Fruit fly (Drosophila melanogaster) whole organism, prepupa: ENCODE data around the gene CG5087.

Source experiments
- CG10631 ChIP-seq: fragments of 200-800 bp; sonication (Bioruptor generic); optimal IDR thresholded peaks from 2 replicates; lab custom pipeline; 2016; ENCODE audit warnings: missing biosample characterization, missing genetic modification characterization
- CG10669 ChIP-seq: fragments of 200-800 bp; sonication (Bioruptor generic); optimal IDR thresholded peaks from 3 replicates; lab custom pipeline; 2018; ENCODE audit warnings: missing biosample characterization, mild to moderate bottlenecking, missing genetic modification characterization, moderate library complexity
- CG11294 ChIP-seq: fragments of 200-800 bp; sonication (Bioruptor generic); IDR thresholded peaks from 2 replicates; pipeline ENCODE4 v1.3.6; 2022; ENCODE audit warnings: missing biosample characterization, missing genetic modification characterization
- CG11762 ChIP-seq: fragments of 200-800 bp; sonication (Bioruptor generic); optimal IDR thresholded peaks from 3 replicates; lab custom pipeline; 2016; ENCODE audit warnings: missing biosample characterization, missing genetic modification characterization; ENCODE audit not compliant: insufficient read depth
- CG11902 ChIP-seq: fragments of 200-800 bp; sonication (Bioruptor generic); optimal IDR thresholded peaks from 3 replicates; lab custom pipeline; 2016; ENCODE audit warnings: missing biosample characterization, missing genetic modification characterization
- CG15336 ChIP-seq: fragments of 200-800 bp; sonication (Bioruptor generic); IDR thresholded peaks from 2 replicates; pipeline ENCODE4 v1.3.6; 2022; ENCODE audit warnings: missing biosample characterization, missing genetic modification characterization
- CG1621 ChIP-seq: fragments of 200-800 bp; sonication (Bioruptor generic); optimal IDR thresholded peaks from 3 replicates; lab custom pipeline; 2018; ENCODE audit warnings: missing biosample characterization, mild to moderate bottlenecking, missing genetic modification characterization
- CG3032 ChIP-seq: fragments of 200-800 bp; optimal IDR thresholded peaks from 2 replicates; lab custom pipeline; 2019; ENCODE audit warnings: missing biosample characterization, mild to moderate bottlenecking, missing genetic modification characterization, moderate library complexity
- CG31627 ChIP-seq: fragments of 200-800 bp; sonication (Bioruptor generic); optimal IDR thresholded peaks from 3 replicates; lab custom pipeline; 2016; ENCODE audit warnings: missing biosample characterization, missing genetic modification characterization
- CG32006 ChIP-seq: fragments of 200-800 bp; sonication (Bioruptor generic); optimal IDR thresholded peaks from 3 replicates; lab custom pipeline; 2017; ENCODE audit warnings: missing biosample characterization, mild to moderate bottlenecking, missing genetic modification characterization
- CG3919 ChIP-seq: fragments of 200-800 bp; sonication (Bioruptor generic); optimal IDR thresholded peaks from 3 replicates; lab custom pipeline; 2016; ENCODE audit warnings: missing biosample characterization, missing genetic modification characterization
- CG4318 ChIP-seq: fragments of 200-800 bp; sonication (Bioruptor generic); optimal IDR thresholded peaks from 3 replicates; lab custom pipeline; 2017; ENCODE audit warnings: missing biosample characterization, mild to moderate bottlenecking, missing genetic modification characterization
- CG6163 ChIP-seq: fragments of 200-800 bp; sonication (Bioruptor generic); IDR thresholded peaks from 3 replicates; pipeline ENCODE4 v1.3.6; 2022; ENCODE audit warnings: missing biosample characterization, missing genetic modification characterization
- CG6276 ChIP-seq: fragments of 200-800 bp; sonication (Bioruptor generic); optimal IDR thresholded peaks from 2 replicates; lab custom pipeline; 2017; ENCODE audit warnings: missing biosample characterization, mild to moderate bottlenecking, missing genetic modification characterization
- CG6792 ChIP-seq: fragments of 200-800 bp; sonication (Bioruptor generic); optimal IDR thresholded peaks from 3 replicates; lab custom pipeline; 2016; ENCODE audit warnings: missing biosample characterization, missing genetic modification characterization
- CG6808 ChIP-seq: fragments of 200-800 bp; sonication (Bioruptor generic); optimal IDR thresholded peaks from 3 replicates; lab custom pipeline; 2017; ENCODE audit warnings: missing biosample characterization, missing genetic modification characterization, mild to moderate bottlenecking, moderate library complexity, missing genetic modification reagents
- CG6854 ChIP-seq: fragments of 200-800 bp; sonication (Bioruptor generic); optimal IDR thresholded peaks from 2 replicates; lab custom pipeline; 2017; ENCODE audit warnings: missing biosample characterization, mild to moderate bottlenecking, missing genetic modification characterization
- CG7368 ChIP-seq: fragments of 200-800 bp; sonication (Bioruptor generic); optimal IDR thresholded peaks from 3 replicates; lab custom pipeline; 2016; ENCODE audit warnings: missing biosample characterization, missing genetic modification characterization
- CG8119 ChIP-seq: fragments of 200-800 bp; sonication (Bioruptor generic); IDR thresholded peaks from 3 replicates; pipeline ENCODE4 v1.3.6; 2022; ENCODE audit warnings: missing biosample characterization, missing genetic modification characterization
- CG8632 ChIP-seq: fragments of 200-800 bp; sonication (Bioruptor generic); optimal IDR thresholded peaks from 3 replicates; lab custom pipeline; 2016; ENCODE audit warnings: missing biosample characterization, missing genetic modification characterization
- CG9139 ChIP-seq: fragments of 200-800 bp; sonication (Bioruptor generic); optimal IDR thresholded peaks from 3 replicates; lab custom pipeline; 2017; ENCODE audit warnings: missing biosample characterization, mild to moderate bottlenecking, missing genetic modification characterization
- Eip75B ChIP-seq: fragments of 200-800 bp; sonication (Bioruptor generic); optimal IDR thresholded peaks from 3 replicates; lab custom pipeline; 2016; ENCODE audit warnings: missing biosample characterization, missing genetic modification characterization
- Eip78C ChIP-seq: fragments of 200-800 bp; sonication (Bioruptor generic); peaks from one replicate; lab custom pipeline; 2016; ENCODE audit warnings: missing biosample characterization, missing genetic modification characterization
- Ets21C ChIP-seq: fragments of 200-800 bp; sonication (Bioruptor generic); optimal IDR thresholded peaks from 3 replicates; lab custom pipeline; 2016; ENCODE audit warnings: missing biosample characterization, missing genetic modification characterization
- Ets96B ChIP-seq: fragments of 200-800 bp; optimal IDR thresholded peaks from 2 replicates; lab custom pipeline; 2019; ENCODE audit warnings: missing biosample characterization, mild to moderate bottlenecking, missing genetic modification characterization, moderate library complexity
- Gug ChIP-seq: fragments of 200-800 bp; sonication (Bioruptor generic); IDR thresholded peaks from 2 replicates; pipeline ENCODE4 v1.3.6; 2022; ENCODE audit warnings: missing biosample characterization, missing genetic modification characterization
- Hr38 ChIP-seq: sonication (Bioruptor generic); optimal IDR thresholded peaks from 2 replicates; lab custom pipeline; 2016; ENCODE audit warnings: missing biosample characterization, missing genetic modification characterization
- Hr39 ChIP-seq: fragments of 200-800 bp; sonication (Bioruptor generic); optimal IDR thresholded peaks from 2 replicates; lab custom pipeline; 2016; ENCODE audit warnings: missing biosample characterization, missing genetic modification characterization
- Hr4 ChIP-seq: fragments of 200-800 bp; sonication (Bioruptor generic); optimal IDR thresholded peaks from 3 replicates; lab custom pipeline; 2016; ENCODE audit warnings: missing biosample characterization, missing genetic modification characterization
- Lpt ChIP-seq: fragments of 200-800 bp; sonication (Bioruptor generic); optimal IDR thresholded peaks from 3 replicates; lab custom pipeline; 2016; ENCODE audit warnings: missing biosample characterization, missing genetic modification characterization
- Met ChIP-seq: fragments of 200-800 bp; sonication (Bioruptor generic); optimal IDR thresholded peaks from 3 replicates; lab custom pipeline; 2016; ENCODE audit warnings: missing biosample characterization, missing genetic modification characterization
- OdsH ChIP-seq: fragments of 200-800 bp; sonication (Bioruptor generic); optimal IDR thresholded peaks from 3 replicates; lab custom pipeline; 2016; ENCODE audit warnings: missing biosample characterization, missing genetic modification characterization
- Smox ChIP-seq: fragments of 200-800 bp; sonication (Bioruptor generic); optimal IDR thresholded peaks from 3 replicates; lab custom pipeline; 2016; ENCODE audit warnings: missing biosample characterization, missing genetic modification characterization
- Sox14 ChIP-seq: fragments of 200-800 bp; sonication (Bioruptor generic); optimal IDR thresholded peaks from 3 replicates; lab custom pipeline; 2016; ENCODE audit warnings: missing biosample characterization, missing genetic modification characterization
- Sox15 ChIP-seq: fragments of 200-800 bp; sonication (Bioruptor generic); optimal IDR thresholded peaks from 3 replicates; lab custom pipeline; 2016; ENCODE audit warnings: missing biosample characterization, missing genetic modification characterization
- achi ChIP-seq: fragments of 200-800 bp; sonication (Bioruptor generic); optimal IDR thresholded peaks from 3 replicates; lab custom pipeline; 2016; ENCODE audit warnings: missing biosample characterization, missing genetic modification characterization
- cyc ChIP-seq: fragments of 200-800 bp; sonication (Bioruptor generic); optimal IDR thresholded peaks from 3 replicates; lab custom pipeline; 2016; ENCODE audit warnings: missing biosample characterization, missing genetic modification characterization
- dac ChIP-seq: fragments of 200-800 bp; sonication (Bioruptor generic); optimal IDR thresholded peaks from 2 replicates; lab custom pipeline; 2017; ENCODE audit warnings: missing biosample characterization, mild to moderate bottlenecking, missing genetic modification characterization
- dsx ChIP-seq: fragments of 200-800 bp; optimal IDR thresholded peaks from 3 replicates; lab custom pipeline; 2019; ENCODE audit warnings: missing biosample characterization, mild to moderate bottlenecking, missing genetic modification characterization, moderate library complexity; ENCODE audit not compliant: poor library complexity, severe bottlenecking
- eg ChIP-seq: fragments of 200-800 bp; sonication (Bioruptor generic); IDR thresholded peaks from 3 replicates; pipeline ENCODE4 v1.3.6; 2022; ENCODE audit warnings: missing biosample characterization, missing genetic modification characterization
- esn ChIP-seq: fragments of 200-800 bp; sonication (Bioruptor generic); optimal IDR thresholded peaks from 2 replicates; lab custom pipeline; 2016; ENCODE audit warnings: missing biosample characterization, mild to moderate bottlenecking, missing genetic modification characterization, moderate library complexity
- fd59A ChIP-seq: fragments of 200-800 bp; sonication (Bioruptor generic); optimal IDR thresholded peaks from 2 replicates; lab custom pipeline; 2017; ENCODE audit warnings: missing biosample characterization, mild to moderate bottlenecking, missing genetic modification characterization, missing genetic modification reagents
- fd85E ChIP-seq: fragments of 200-800 bp; sonication (Bioruptor generic); optimal IDR thresholded peaks from 3 replicates; lab custom pipeline; 2016; ENCODE audit warnings: missing biosample characterization, missing genetic modification characterization
- fkh ChIP-seq: fragments of 200-800 bp; sonication (Bioruptor generic); optimal IDR thresholded peaks from 3 replicates; lab custom pipeline; 2017; ENCODE audit warnings: missing biosample characterization, mild to moderate bottlenecking, missing genetic modification characterization, moderate library complexity
- lz ChIP-seq: fragments of 200-800 bp; sonication (Bioruptor generic); optimal IDR thresholded peaks from 3 replicates; lab custom pipeline; 2016; ENCODE audit warnings: missing biosample characterization, missing genetic modification characterization
- net ChIP-seq: fragments of 200-800 bp; sonication (Bioruptor generic); optimal IDR thresholded peaks from 3 replicates; lab custom pipeline; 2016; ENCODE audit warnings: missing biosample characterization, missing genetic modification characterization
- spab ChIP-seq: fragments of 200-800 bp; sonication (Bioruptor generic); optimal IDR thresholded peaks from 2 replicates; lab custom pipeline; 2017; ENCODE audit warnings: missing biosample characterization, mild to moderate bottlenecking, missing genetic modification characterization, missing genetic modification reagents
- svp ChIP-seq: fragments of 200-800 bp; sonication (Bioruptor generic); peaks from one replicate; lab custom pipeline; 2016; ENCODE audit warnings: missing biosample characterization, missing genetic modification characterization
- topi ChIP-seq: fragments of 200-800 bp; sonication (Bioruptor generic); optimal IDR thresholded peaks from 3 replicates; lab custom pipeline; 2016; ENCODE audit warnings: missing biosample characterization, missing genetic modification characterization
- vri ChIP-seq: fragments of 200-800 bp; sonication (Bioruptor generic); optimal IDR thresholded peaks from 3 replicates; lab custom pipeline; 2016; ENCODE audit warnings: missing biosample characterization, mild to moderate bottlenecking, missing genetic modification characterization

CG5087 gene

DNA sequence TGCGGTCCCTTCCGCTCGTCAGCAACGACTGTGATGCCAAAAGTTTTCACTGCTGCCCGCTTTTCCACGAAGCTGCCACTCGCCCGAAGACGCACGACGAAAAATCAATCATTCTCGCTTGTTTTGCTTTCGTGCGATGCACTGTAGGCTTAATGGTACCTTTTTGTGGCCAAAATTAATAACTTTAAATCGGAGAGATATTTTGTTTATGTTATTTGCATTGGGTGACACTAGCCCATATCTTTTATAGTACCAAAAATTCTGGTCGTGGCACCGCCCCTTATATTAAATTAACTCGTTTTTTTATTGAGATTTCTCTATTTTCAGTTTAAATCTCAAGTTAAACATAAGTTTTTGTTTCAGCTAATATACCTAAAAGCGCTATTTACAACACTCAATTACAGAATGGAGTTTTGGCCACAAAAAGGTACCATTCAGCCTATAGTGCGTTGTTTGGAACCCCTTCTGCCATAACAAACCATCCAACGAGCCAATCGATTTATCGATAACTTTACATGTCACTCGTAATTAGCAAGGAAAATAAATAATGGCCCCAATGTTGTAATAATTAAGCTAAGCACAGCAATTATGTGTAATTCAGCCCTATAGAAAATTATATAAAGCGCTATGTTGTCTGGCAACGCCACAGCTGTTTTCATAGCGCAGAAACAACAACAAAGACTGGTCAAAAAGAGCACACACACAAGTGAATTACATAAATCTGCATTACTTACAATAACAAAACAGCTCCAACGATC is 44.6 kb upstream of the CG5087 start:
- TF ChIP-seq svp (GFP tag; lab: Kevin White, UChicago): no peak
- peak; percentile 41 for TF ChIP-seq Ets21C (GFP tag; lab: Kevin White, UChicago)
- TF ChIP-seq CG8632 (GFP tag; lab: Kevin White, UChicago): peak; percentile 47
- peak; percentile 46 for TF ChIP-seq dsx (GFP tag; lab: Kevin White, UChicago)
- peak; percentile 7 for TF ChIP-seq vri
- TF ChIP-seq spab: peak; percentile 54
- TF ChIP-seq CG11294 (GFP tag; lab: Robert Waterston, UW): no peak
- peak; percentile 55 for TF ChIP-seq CG6792 (GFP tag; lab: Kevin White, UChicago)
- peak; percentile 10 for TF ChIP-seq CG6854 (GFP tag; lab: Kevin White, UChicago)
- peak; percentile 53 for TF ChIP-seq CG3919 (GFP tag; lab: Kevin White, UChicago)
- TF ChIP-seq CG6163 (GFP tag; lab: Robert Waterston, UW): no peak; the same call in 2 of the 3 replicates
- TF ChIP-seq CG15336: peak; percentile 72; the same call in 1 of the 2 replicates
- TF ChIP-seq CG31627 (GFP tag; lab: Kevin White, UChicago): peak; percentile 44
- TF ChIP-seq CG32006 (GFP tag; lab: Kevin White, UChicago): peak; percentile 90
- peak; percentile 74 for TF ChIP-seq esn (GFP tag; lab: Kevin White, UChicago)
- TF ChIP-seq CG3032 (tag; lab: Kevin White, UChicago): peak; percentile 71
- peak; percentile 40 for TF ChIP-seq Lpt (GFP tag; lab: Kevin White, UChicago)
- TF ChIP-seq fkh (GFP tag; lab: Kevin White, UChicago): peak; percentile 7
- peak; percentile 29 for TF ChIP-seq Hr39
- peak; percentile 76 for TF ChIP-seq Eip75B (GFP tag; lab: Kevin White, UChicago)
- TF ChIP-seq Ets96B (tag; lab: Kevin White, UChicago): peak; percentile 66
- peak; percentile 78 for TF ChIP-seq Hr4 (GFP tag; lab: Kevin White, UChicago)
- TF ChIP-seq net (GFP tag; lab: Kevin White, UChicago): peak; percentile 67
- peak; percentile 46 for TF ChIP-seq achi (GFP tag; lab: Kevin White, UChicago)
- TF ChIP-seq Met (GFP tag; lab: Kevin White, UChicago): peak; percentile 72
- peak; percentile 65 for TF ChIP-seq topi
- TF ChIP-seq CG4318 (GFP tag; lab: Kevin White, UChicago): peak; percentile 60
- TF ChIP-seq CG6276: peak; percentile 78
- no peak for TF ChIP-seq Sox15 (GFP tag; lab: Kevin White, UChicago)
- TF ChIP-seq fd59A (GFP tag; lab: Kevin White, UChicago): peak; percentile 51
- TF ChIP-seq cyc: peak; percentile 30
- TF ChIP-seq CG9139: peak; percentile 36
- peak; percentile 91 for TF ChIP-seq Eip78C (GFP tag; lab: Kevin White, UChicago)
- peak; percentile 65 for TF ChIP-seq lz (GFP tag; lab: Kevin White, UChicago)
- peak; percentile 68 for TF ChIP-seq dac (GFP tag; lab: Kevin White, UChicago)
- TF ChIP-seq CG6808 (GFP tag; lab: Kevin White, UChicago): peak; percentile 64
- peak; percentile 21 for TF ChIP-seq CG7368 (GFP tag; lab: Kevin White, UChicago)
- TF ChIP-seq CG8119: peak; percentile 68; the same call in 2 of the 3 replicates
- no peak for TF ChIP-seq fd85E
- peak; percentile 67 for TF ChIP-seq CG10669 (GFP tag; lab: Kevin White, UChicago)
- peak; percentile 41; the same call in 1 of the 2 replicates for TF ChIP-seq Gug (GFP tag; lab: Robert Waterston, UW)
- peak; percentile 31 for TF ChIP-seq OdsH (GFP tag; lab: Kevin White, UChicago)
- TF ChIP-seq CG10631 (GFP tag; lab: Kevin White, UChicago): peak; percentile 78
- no peak for TF ChIP-seq Hr38 (GFP tag; lab: Kevin White, UChicago)
- TF ChIP-seq Sox14 (GFP tag; lab: Kevin White, UChicago): peak; percentile 66
- peak; percentile 38 for TF ChIP-seq CG11762 (GFP tag; lab: Kevin White, UChicago)
- TF ChIP-seq Smox (GFP tag; lab: Kevin White, UChicago): peak; percentile 7
- TF ChIP-seq CG1621 (tag; lab: Kevin White, UChicago): peak; percentile 44
- TF ChIP-seq eg (GFP tag; lab: Robert Waterston, UW): peak; percentile 40; the same call in 2 of the 3 replicates
- TF ChIP-seq CG11902: no peak
